Worm (Caenorhabditis elegans) whole organism, L3 larva: ENCODE measurements around the gene gfi-3.

ENCODE experiments used
- ZK546.5 ChIP-seq: sonication (generic microtip); optimal IDR thresholded peaks from 2 replicates; lab custom pipeline; 2017; ENCODE audit warnings: missing biosample characterization, missing genetic modification characterization
- aly-2 ChIP-seq: fragments of 150-350 bp; optimal IDR thresholded peaks from 2 replicates; lab custom pipeline; 2014; ENCODE audit warnings: missing biosample characterization, missing genetic modification characterization
- ama-1 ChIP-seq: fragments of 150-350 bp; optimal IDR thresholded peaks from 2 replicates; lab custom pipeline; 2018
- ceh-28 ChIP-seq: fragments of 150-350 bp; optimal IDR thresholded peaks from 2 replicates; lab custom pipeline; 2014; ENCODE audit warnings: missing biosample characterization, missing genetic modification reagents, missing genetic modification characterization
- ceh-82 ChIP-seq: fragments of 150-350 bp; optimal IDR thresholded peaks from 2 replicates; lab custom pipeline; 2014; ENCODE audit warnings: missing biosample characterization, missing genetic modification characterization
- daf-12 ChIP-seq: fragments of 150-350 bp; optimal IDR thresholded peaks from 2 replicates; lab custom pipeline; 2014; ENCODE audit warnings: missing biosample characterization, missing genetic modification reagents, missing genetic modification characterization
- egl-5 ChIP-seq: fragments of 150-350 bp; optimal IDR thresholded peaks from 2 replicates; lab custom pipeline; 2017; ENCODE audit warnings: missing biosample characterization, missing genetic modification reagents, missing genetic modification characterization, inconsistent platforms
- elt-1 ChIP-seq: fragments of 150-350 bp; optimal IDR thresholded peaks from 2 replicates; lab custom pipeline; 2014; ENCODE audit warnings: missing biosample characterization, missing genetic modification characterization
- elt-2 ChIP-seq: sonication (generic microtip); optimal IDR thresholded peaks from 2 replicates; lab custom pipeline; 2016; ENCODE audit warnings: missing genetic modification reagents, mild to moderate bottlenecking, missing genetic modification characterization, missing compliant biosample characterization
- eor-1 ChIP-seq, 2 experiments: fragments of 150-350 bp; optimal IDR thresholded peaks; 2 replicates each; lab custom pipeline; 2014 to 2018; ENCODE audit warnings: missing biosample characterization in 2 of 2, missing genetic modification characterization in 2 of 2
- fkh-10 ChIP-seq: sonication (generic microtip); optimal IDR thresholded peaks from 2 replicates; lab custom pipeline; 2017; ENCODE audit warnings: missing biosample characterization, missing genetic modification reagents, missing genetic modification characterization
- fos-1 ChIP-seq: fragments of 150-350 bp; optimal IDR thresholded peaks from 2 replicates; lab custom pipeline; 2014; ENCODE audit warnings: missing biosample characterization, missing genetic modification characterization
- jun-1 ChIP-seq: fragments of 150-350 bp; optimal IDR thresholded peaks from 2 replicates; lab custom pipeline; 2014; ENCODE audit warnings: missing biosample characterization, missing genetic modification reagents, missing genetic modification characterization
- lin-39 ChIP-seq: fragments of 150-350 bp; optimal IDR thresholded peaks from 2 replicates; lab custom pipeline; 2018; ENCODE audit warnings: missing biosample characterization, missing genetic modification reagents, missing genetic modification characterization
- lsy-12 ChIP-seq: sonication (generic microtip); optimal IDR thresholded peaks from 2 replicates; lab custom pipeline; 2016; ENCODE audit warnings: mild to moderate bottlenecking, missing genetic modification characterization, missing compliant biosample characterization
- mdl-1 ChIP-seq: fragments of 150-350 bp; optimal IDR thresholded peaks from 2 replicates; lab custom pipeline; 2014; ENCODE audit warnings: missing biosample characterization, missing genetic modification characterization
- mml-1 ChIP-seq: fragments of 150-350 bp; sonication (generic microtip); optimal IDR thresholded peaks from 3 replicates; lab custom pipeline; 2014; ENCODE audit warnings: missing biosample characterization, missing genetic modification characterization
- nhr-11 ChIP-seq: fragments of 150-350 bp; optimal IDR thresholded peaks from 2 replicates; lab custom pipeline; 2014; ENCODE audit warnings: missing biosample characterization, missing genetic modification characterization
- nhr-237 ChIP-seq: fragments of 150-350 bp; optimal IDR thresholded peaks from 2 replicates; lab custom pipeline; 2014; ENCODE audit warnings: missing biosample characterization, missing genetic modification characterization
- nhr-25 ChIP-seq: sonication (generic microtip); optimal IDR thresholded peaks from 2 replicates; lab custom pipeline; 2017; ENCODE audit warnings: missing biosample characterization, missing genetic modification characterization
- nhr-28 ChIP-seq: fragments of 150-350 bp; optimal IDR thresholded peaks from 2 replicates; lab custom pipeline; 2014; ENCODE audit warnings: missing biosample characterization, missing genetic modification characterization
- nhr-43 ChIP-seq: sonication (generic microtip); optimal IDR thresholded peaks from 2 replicates; lab custom pipeline; 2016; ENCODE audit warnings: mild to moderate bottlenecking, missing genetic modification characterization, missing compliant biosample characterization; ENCODE audit not compliant: poor library complexity, severe bottlenecking
- nhr-67 ChIP-seq: fragments of 150-350 bp; optimal IDR thresholded peaks from 2 replicates; lab custom pipeline; 2014; ENCODE audit warnings: missing biosample characterization, missing genetic modification characterization
- nhr-76 ChIP-seq: fragments of 150-350 bp; sonication (generic microtip); optimal IDR thresholded peaks from 5 replicates; lab custom pipeline; 2014; ENCODE audit warnings: missing biosample characterization, missing genetic modification characterization
- pha-4 ChIP-seq: fragments of 150-350 bp; optimal IDR thresholded peaks from 2 replicates; lab custom pipeline; 2014; ENCODE audit warnings: missing biosample characterization, missing genetic modification reagents, missing genetic modification characterization
- pqm-1 ChIP-seq: fragments of 150-350 bp; optimal IDR thresholded peaks from 2 replicates; lab custom pipeline; 2017; ENCODE audit warnings: missing biosample characterization, missing genetic modification characterization, inconsistent platforms
- sea-2 ChIP-seq: fragments of 150-350 bp; sonication (generic microtip); optimal IDR thresholded peaks from 4 replicates; lab custom pipeline; 2014; ENCODE audit warnings: missing biosample characterization, missing genetic modification reagents, missing genetic modification characterization
- snpc-4 ChIP-seq: fragments of 150-350 bp; optimal IDR thresholded peaks from 2 replicates; lab custom pipeline; 2014; ENCODE audit warnings: missing biosample characterization, missing genetic modification characterization
- tbx-2 ChIP-seq: sonication (generic microtip); optimal IDR thresholded peaks from 2 replicates; lab custom pipeline; 2016; ENCODE audit warnings: mild to moderate bottlenecking, missing genetic modification characterization, missing compliant biosample characterization
- unc-39 ChIP-seq: sonication (generic microtip); optimal IDR thresholded peaks from 4 replicates; lab custom pipeline; 2017; ENCODE audit warnings: missing biosample characterization, missing genetic modification characterization
- unc-62 ChIP-seq: fragments of 150-350 bp; sonication (generic microtip); optimal IDR thresholded peaks from 4 replicates; lab custom pipeline; 2014; ENCODE audit warnings: missing biosample characterization, missing genetic modification reagents, missing genetic modification characterization
- ztf-4 ChIP-seq: fragments of 150-350 bp; optimal IDR thresholded peaks from 2 replicates; lab custom pipeline; 2014; ENCODE audit warnings: missing biosample characterization, missing genetic modification characterization

Gene gfi-3

DNA sequence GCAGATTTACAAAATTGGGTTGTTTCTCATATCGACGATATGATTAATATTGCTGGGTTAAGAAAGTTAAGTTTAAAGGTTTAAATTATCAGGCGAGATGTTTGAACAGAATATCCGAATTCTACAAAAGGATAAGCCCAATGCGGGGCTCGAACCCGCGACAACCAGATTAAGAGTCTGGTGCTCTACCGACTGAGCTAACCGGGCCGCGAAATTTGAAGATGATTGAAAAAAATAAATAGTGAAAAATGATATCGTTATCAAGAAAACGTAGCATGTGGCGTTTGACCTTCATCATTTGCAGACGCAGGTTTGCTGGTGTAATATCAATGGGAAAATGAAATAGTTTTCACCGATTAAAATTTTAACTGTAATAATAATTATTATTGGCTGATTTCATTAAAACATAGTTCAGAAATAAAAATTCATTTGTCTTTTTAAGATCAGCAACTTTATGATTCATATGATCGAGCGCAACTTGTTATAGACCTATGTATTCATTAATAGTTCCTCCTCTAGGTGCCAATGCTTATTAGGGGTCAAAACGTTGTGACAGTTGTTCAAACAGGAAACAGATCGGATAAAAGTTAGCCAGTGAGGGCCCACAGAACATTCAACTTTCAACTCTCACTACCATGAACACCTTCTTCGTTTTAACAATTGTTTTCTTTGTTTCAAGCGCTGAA, 1.5 kb upstream of the gfi-3 start, which contains the start of gene M163.11:
Gene M163.11 (plus strand): TSS at position 636 of the 686 bp plus-strand sequence.
- peak; percentile 71 for TF ChIP-seq nhr-43 (tag; lab: Kevin White, UChicago)
- no peak for TF ChIP-seq nhr-237 (tag; lab: Kevin White, UChicago)
- TF ChIP-seq nhr-25 (tag; lab: Kevin White, UChicago): peak; percentile 8
- peak; percentile 3 for TF ChIP-seq lsy-12 (tag; lab: Kevin White, UChicago)
- peak; percentile 36 for TF ChIP-seq elt-2 (tag; lab: Kevin White, UChicago)
- no peak for TF ChIP-seq ZK546.5 (tag; lab: Kevin White, UChicago)

DNA sequence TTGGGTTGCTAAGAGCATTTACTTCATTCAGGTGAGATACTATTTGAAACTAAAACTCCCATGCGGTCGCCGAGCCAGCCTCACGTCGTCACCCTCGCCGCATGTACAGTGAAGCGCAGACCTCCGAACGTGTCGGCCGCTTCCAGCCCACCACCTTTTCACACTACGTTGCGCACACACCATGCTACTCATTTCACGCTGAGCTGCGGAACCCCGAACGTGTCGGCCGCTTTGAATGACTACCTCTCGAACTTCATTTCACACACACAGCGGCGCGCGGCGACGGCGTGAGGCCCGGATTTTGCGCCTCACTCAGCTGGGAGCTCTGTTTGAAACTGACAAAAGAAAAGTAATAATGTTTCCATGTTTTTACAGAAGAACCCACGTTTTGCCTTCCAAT, 1.3 kb downstream of the gfi-3 start:
- TF ChIP-seq eor-1 (tag; optimal IDR thresholded peaks at IDR 0.05; lab: Kevin White, UChicago) (no peak), ZK546.5 (tag; lab: Kevin White, UChicago) (no peak), ceh-82 (tag; lab: Kevin White, UChicago) (no peak), snpc-4 (tag; lab: Kevin White, UChicago) (peak; percentile 11), nhr-11 (no peak), nhr-76 (tag; lab: Kevin White, UChicago) (no peak), nhr-28 (tag; lab: Kevin White, UChicago) (no peak), nhr-67 (tag; lab: Kevin White, UChicago) (no peak)

DNA sequence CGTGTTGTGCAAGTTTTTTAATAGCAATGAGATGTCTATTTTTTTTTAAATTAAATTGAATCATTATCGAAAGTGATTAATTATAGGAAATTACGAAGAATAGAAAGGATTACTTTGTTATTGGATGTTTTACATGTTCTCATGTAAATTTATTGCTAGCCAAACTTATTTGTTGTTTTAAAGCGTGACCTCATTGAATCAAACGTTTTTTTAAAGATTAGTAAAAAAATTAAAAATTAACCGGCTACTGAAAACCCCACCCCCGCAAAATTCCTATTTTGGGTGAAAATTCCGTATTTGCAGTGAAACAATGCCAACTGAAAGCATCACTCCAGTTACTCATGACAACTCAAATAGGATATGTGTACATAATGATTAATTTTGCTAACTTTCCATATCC, 4.5 kb downstream of the gfi-3 start, which contains the start of gene M163.8:
Gene M163.8 (plus strand): TSS at position 301 of the 400 bp plus-strand sequence.
- TF ChIP-seq lin-39 (tag; lab: Kevin White, UChicago): no peak
- TF ChIP-seq nhr-43 (tag; lab: Kevin White, UChicago): no peak
- no peak for TF ChIP-seq nhr-237 (tag; lab: Kevin White, UChicago)
- no peak for TF ChIP-seq fos-1 (tag; lab: Kevin White, UChicago)
- no peak for TF ChIP-seq pqm-1
- TF ChIP-seq jun-1 (tag; lab: Kevin White, UChicago): no peak
- TF ChIP-seq unc-39 (tag; lab: Kevin White, UChicago): no peak
- TF ChIP-seq sea-2 (GFP tag; lab: Kevin White, UChicago): no peak

DNA sequence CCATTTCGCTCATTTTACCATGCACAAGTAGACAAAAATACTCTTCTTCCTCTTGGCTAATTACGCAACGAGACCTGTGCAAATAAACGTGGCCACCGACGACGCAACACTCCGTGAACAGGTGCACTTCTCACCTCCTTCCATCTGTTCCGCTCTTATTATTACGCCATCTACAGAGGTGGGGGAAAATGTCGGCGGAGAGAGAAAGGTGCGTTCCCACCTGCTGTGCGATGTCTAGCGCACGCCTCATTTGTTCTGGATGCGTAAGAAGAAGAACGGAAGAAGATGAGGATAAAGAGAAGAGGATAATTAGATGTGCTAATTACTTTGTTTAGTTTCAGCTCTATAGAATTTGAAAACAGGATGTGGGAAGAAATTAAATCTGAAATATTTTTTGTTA, 6.1 kb downstream of the gfi-3 start:
- TF ChIP-seq ama-1 (lab: Kevin White, UChicago): no peak
- no peak for TF ChIP-seq fos-1 (tag; lab: Kevin White, UChicago)
- TF ChIP-seq mml-1 (tag; lab: Kevin White, UChicago): no peak
- TF ChIP-seq ZK546.5 (tag; lab: Kevin White, UChicago): no peak
- TF ChIP-seq egl-5 (tag; lab: Kevin White, UChicago): no peak
- TF ChIP-seq elt-2 (tag; lab: Kevin White, UChicago): no peak
- no peak for TF ChIP-seq nhr-28 (tag; lab: Kevin White, UChicago)
- TF ChIP-seq nhr-25 (tag; lab: Kevin White, UChicago): no peak
- TF ChIP-seq mdl-1: no peak
- no peak for TF ChIP-seq tbx-2 (tag; lab: Kevin White, UChicago)
- TF ChIP-seq daf-12 (tag; lab: Kevin White, UChicago): no peak
- TF ChIP-seq fkh-10 (GFP tag; lab: Kevin White, UChicago): no peak
- TF ChIP-seq eor-1 (tag; optimal IDR thresholded peaks at IDR 0.05; lab: Kevin White, UChicago): no peak
- no peak for TF ChIP-seq pha-4 (tag; lab: Kevin White, UChicago)
- no peak for TF ChIP-seq unc-62 (GFP tag; lab: Kevin White, UChicago)

DNA sequence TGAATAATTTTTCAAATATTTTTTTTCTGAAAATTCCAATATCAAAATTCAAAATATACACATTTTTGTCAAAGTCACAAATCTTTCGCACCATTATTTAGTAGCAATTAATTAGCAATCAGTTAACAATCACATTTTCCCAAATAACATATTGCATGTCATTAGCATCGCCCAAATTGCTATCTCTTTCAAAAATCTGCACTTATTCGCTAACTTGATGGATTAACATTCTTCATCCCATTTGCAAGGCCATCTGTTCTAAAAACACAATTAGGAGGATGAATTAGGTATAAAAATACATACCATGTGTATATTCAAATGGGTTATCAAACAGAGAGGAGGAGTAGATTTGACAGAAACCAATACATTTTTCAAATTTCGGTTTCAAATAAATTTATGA, 7.0 kb downstream of the gfi-3 start:
- no peak for TF ChIP-seq lin-39 (tag; lab: Kevin White, UChicago)
- no peak for TF ChIP-seq mml-1 (tag; lab: Kevin White, UChicago)
- TF ChIP-seq unc-39 (tag; lab: Kevin White, UChicago): no peak
- no peak for TF ChIP-seq ztf-4 (tag; lab: Kevin White, UChicago)
- no peak for TF ChIP-seq pha-4 (tag; lab: Kevin White, UChicago)
- no peak for TF ChIP-seq aly-2 (tag; lab: Kevin White, UChicago)
- no peak for TF ChIP-seq mdl-1
- TF ChIP-seq elt-1: peak; percentile 29
- TF ChIP-seq ceh-28 (tag; lab: Kevin White, UChicago): no peak
- no peak for TF ChIP-seq sea-2 (GFP tag; lab: Kevin White, UChicago)
- peak; percentile 68 for TF ChIP-seq nhr-25 (tag; lab: Kevin White, UChicago)
